Worm (Caenorhabditis elegans) whole organism, dauer: ENCODE measurements around the gene tag-180.

ENCODE experiments used
- unc-62 ChIP-seq: sonication (generic microtip); optimal IDR thresholded peaks from 2 replicates; lab custom pipeline; 2017; ENCODE audit warnings: missing biosample characterization, missing genetic modification reagents, missing genetic modification characterization

tag-180 gene

ce11 chrII:11329021-11329479, at the start of gene tag-180:
TSS of gene tag-180 (minus strand) at chrII:11329429.
- TF ChIP-seq unc-62 (GFP tag; lab: Kevin White, UChicago): no peak

- TF ChIP-seq unc-62 (GFP tag; lab: Kevin White, UChicago): no peak
Observed at ce11 chrII:11377700-11378099, 48.5 kb upstream of the tag-180 start.

ce11 chrII:11376598-11377108, 47.4 kb upstream of the tag-180 start:
- no peak for TF ChIP-seq unc-62 (GFP tag; lab: Kevin White, UChicago)

- no peak for TF ChIP-seq unc-62 (GFP tag; lab: Kevin White, UChicago)
Observed at ce11 chrII:11376026-11376425, 46.8 kb upstream of the tag-180 start.

ce11 chrII:11371981-11372380, 42.8 kb upstream of the tag-180 start, which contains the start of gene C33B4.2:
TSS of gene C33B4.2 (minus strand) at chrII:11372145.
- TF ChIP-seq unc-62 (GFP tag; lab: Kevin White, UChicago): no peak

ce11 chrII:11361751-11362150, 32.5 kb upstream of the tag-180 start:
- no peak for TF ChIP-seq unc-62 (GFP tag; lab: Kevin White, UChicago)

- TF ChIP-seq unc-62 (GFP tag; lab: Kevin White, UChicago): no peak
Observed at ce11 chrII:11353471-11353870, 24.2 kb upstream of the tag-180 start.

- no peak for TF ChIP-seq unc-62 (GFP tag; lab: Kevin White, UChicago)
Observed at ce11 chrII:11351599-11351998, 22.4 kb upstream of the tag-180 start, which contains the start of gene clh-2. TSS of gene clh-2 (plus strand) at chrII:11351899.

ce11 chrII:11349892-11350291, 20.7 kb upstream of the tag-180 start, which contains the start of gene dph-5:
TSS of gene dph-5 (plus strand) at chrII:11350192.
- no peak for TF ChIP-seq unc-62 (GFP tag; lab: Kevin White, UChicago)

- no peak for TF ChIP-seq unc-62 (GFP tag; lab: Kevin White, UChicago)
Observed at ce11 chrII:11347878-11348556, 18.8 kb upstream of the tag-180 start, which contains the start of the genes B0491.6 and pigm-1. TSS of gene B0491.6 (minus strand) at chrII:11348343. TSS of gene pigm-1 (plus strand) at chrII:11348445.

ce11 chrII:11345570-11346029, 16.4 kb upstream of the tag-180 start, which contains the start of gene nduf-11:
TSS of gene nduf-11 (minus strand) at chrII:11345620.
- no peak for TF ChIP-seq unc-62 (GFP tag; lab: Kevin White, UChicago)

- TF ChIP-seq unc-62 (GFP tag; lab: Kevin White, UChicago): no peak
Observed at ce11 chrII:11344554-11344953, 15.3 kb upstream of the tag-180 start.

- no peak for TF ChIP-seq unc-62 (GFP tag; lab: Kevin White, UChicago)
Observed at ce11 chrII:11343300-11343869, 14.2 kb upstream of the tag-180 start, which contains the start of gene lgc-20. TSS of gene lgc-20 (minus strand) at chrII:11343610.

- no peak for TF ChIP-seq unc-62 (GFP tag; lab: Kevin White, UChicago)
Observed at ce11 chrII:11339507-11339906, 10.3 kb upstream of the tag-180 start, which contains the start of gene rmd-3. TSS of gene rmd-3 (minus strand) at chrII:11339607.

ce11 chrII:11337497-11338040, 8.3 kb upstream of the tag-180 start, which contains the start of gene sqt-1:
TSS of gene sqt-1 (minus strand) at chrII:11337837.
- no peak for TF ChIP-seq unc-62 (GFP tag; lab: Kevin White, UChicago)
